Worm (Caenorhabditis elegans): ENCODE data around the gene F20B6.5.

ce11 chrX:4196431-4196830 is 3.3 kb downstream of the F20B6.5 start, which contains the start of gene F20B6.4:
- no peak for TF ChIP-seq cebp-2 (GFP tag; IDR thresholded peaks at IDR 0.05)
- no peak for TF ChIP-seq nfyb-1 (GFP tag; IDR thresholded peaks at IDR 0.05)
- no peak for TF ChIP-seq F57A8.1 (GFP tag; optimal IDR thresholded peaks at IDR 0.05)

All from whole organism, young adult.